Fruit fly (Drosophila melanogaster): Measurements from ENCODE around the gene CG32266.

Gene CG32266

dm6 chr3L:3788790-3789421 is 1.7 kb upstream of the CG32266 start (continued):
- TF ChIP-seq Scr (GFP tag; IDR thresholded peaks at IDR 0.05; ENCODE audit: partially characterized antibody) (peak; percentile 52; the same call in 1 of the 2 replicates), mld (GFP tag; IDR thresholded peaks at IDR 0.05; ENCODE audit: partially characterized antibody) (no peak), CG2202 (tag; optimal IDR thresholded peaks at IDR 0.05) (no peak), CG11723 (GFP tag; optimal IDR thresholded peaks at IDR 0.05) (no peak), CG30431 (GFP tag; optimal IDR thresholded peaks at IDR 0.05) (no peak), Gsc (GFP tag; IDR thresholded peaks at IDR 0.05) (no peak), gem (tag; optimal IDR thresholded peaks at IDR 0.05) (peak; percentile 70), zf30C (GFP tag; optimal IDR thresholded peaks at IDR 0.05) (peak; percentile 60), Chrac-16 (GFP tag; optimal IDR thresholded peaks at IDR 0.05) (no peak), Nf-YC (tag; optimal IDR thresholded peaks at IDR 0.05) (peak; percentile 53), fd102C (GFP tag; optimal IDR thresholded peaks at IDR 0.05) (no peak), CoRest (tag; optimal IDR thresholded peaks at IDR 0.05) (no peak), prd (optimal IDR thresholded peaks at IDR 0.05) (no peak), prd (GFP tag; IDR thresholded peaks at IDR 0.05) (no peak; the same call in 2 of the 3 replicates), tgo (GFP tag; IDR thresholded peaks at IDR 0.05) (no peak), HLH3B (GFP tag; IDR thresholded peaks at IDR 0.05) (no peak), seq (GFP tag; IDR thresholded peaks at IDR 0.05) (no peak), CG32767 (GFP tag; IDR thresholded peaks at IDR 0.05) (no peak), ftz-f1 (GFP tag; optimal IDR thresholded peaks at IDR 0.05) (no peak), pita (GFP tag; optimal IDR thresholded peaks at IDR 0.05) (no peak), CG10462 (GFP tag; optimal IDR thresholded peaks at IDR 0.05) (no peak), CG17385 (GFP tag; optimal IDR thresholded peaks at IDR 0.05) (peak; percentile 35), otp (GFP tag; IDR thresholded peaks at IDR 0.05) (no peak), CG8089 (GFP tag; optimal IDR thresholded peaks at IDR 0.05) (no peak), B-H1 (GFP tag; IDR thresholded peaks at IDR 0.05) (no peak; the same call in 2 of the 3 replicates), CG43689 (GFP tag; IDR thresholded peaks at IDR 0.05) (no peak), dmrt11E (tag; optimal IDR thresholded peaks at IDR 0.05) (peak; percentile 32), ash1 (GFP tag; optimal IDR thresholded peaks at IDR 0.05) (no peak), HHEX (GFP tag; optimal IDR thresholded peaks at IDR 0.05) (no peak), gce (GFP tag; IDR thresholded peaks at IDR 0.05) (no peak), jumu (GFP tag; optimal IDR thresholded peaks at IDR 0.05) (no peak), kah (GFP tag; optimal IDR thresholded peaks at IDR 0.05) (peak; percentile 0), slou (GFP tag; optimal IDR thresholded peaks at IDR 0.05) (no peak), CG7786 (GFP tag; optimal IDR thresholded peaks at IDR 0.05) (no peak), CG4707 (GFP tag; optimal IDR thresholded peaks at IDR 0.05) (peak; percentile 12), lab (GFP tag; optimal IDR thresholded peaks at IDR 0.05) (no peak), Sry-δ (GFP tag; optimal IDR thresholded peaks at IDR 0.05) (no peak), BEAF-32 (GFP tag; optimal IDR thresholded peaks at IDR 0.05) (no peak), nmo (GFP tag; optimal IDR thresholded peaks at IDR 0.05) (peak; percentile 20), crc (GFP tag; optimal IDR thresholded peaks at IDR 0.05) (no peak), Myb (GFP tag; optimal IDR thresholded peaks at IDR 0.05) (no peak), chm (GFP tag; IDR thresholded peaks at IDR 0.05) (no peak), en (GFP tag; optimal IDR thresholded peaks at IDR 0.05) (no peak), nom (GFP tag; optimal IDR thresholded peaks at IDR 0.05) (no peak), dm (GFP tag; optimal IDR thresholded peaks at IDR 0.05) (no peak), da (GFP tag; optimal IDR thresholded peaks at IDR 0.05) (no peak), tna (GFP tag; IDR thresholded peaks at IDR 0.05; ENCODE audit: partially characterized antibody) (peak; percentile 65), bigmax (GFP tag; optimal IDR thresholded peaks at IDR 0.05) (no peak), CG17568 (GFP tag; optimal IDR thresholded peaks at IDR 0.05) (peak; percentile 66), Lim3 (GFP tag; IDR thresholded peaks at IDR 0.05) (no peak), CG2712 (tag; optimal IDR thresholded peaks at IDR 0.05) (peak; percentile 70)

All from whole organism, embryonic.